Fruit fly (Drosophila melanogaster) whole organism, embryonic: ENCODE measurements around the gene CG10226.

Source experiments
- Antp ChIP-seq: fragments of 200-800 bp; sonication (Bioruptor generic); optimal IDR thresholded peaks from 3 replicates; lab custom pipeline; 2016; ENCODE audit warnings: missing biosample characterization, missing genetic modification characterization
- B-H2 ChIP-seq: fragments of 200-800 bp; sonication (Bioruptor generic); optimal IDR thresholded peaks from 2 replicates; lab custom pipeline; 2018; ENCODE audit warnings: missing biosample characterization, mild to moderate bottlenecking, missing genetic modification characterization
- BtbVII ChIP-seq: fragments of 200-800 bp; sonication (Bioruptor generic); optimal IDR thresholded peaks from 3 replicates; lab custom pipeline; 2017; ENCODE audit warnings: missing biosample characterization, mild to moderate bottlenecking, missing genetic modification characterization
- CG10431 ChIP-seq: fragments of 200-800 bp; sonication (Bioruptor generic); optimal IDR thresholded peaks from 3 replicates; lab custom pipeline; 2018; ENCODE audit warnings: missing biosample characterization, mild to moderate bottlenecking, missing genetic modification characterization
- CG10654 ChIP-seq: fragments of 200-800 bp; sonication (Bioruptor generic); optimal IDR thresholded peaks from 2 replicates; lab custom pipeline; 2016; ENCODE audit warnings: missing biosample characterization, missing genetic modification characterization
- CG11398 ChIP-seq: fragments of 200-800 bp; sonication (Bioruptor generic); optimal IDR thresholded peaks from 2 replicates; lab custom pipeline; 2016; ENCODE audit warnings: missing biosample characterization, missing genetic modification characterization
- CG11560 ChIP-seq: fragments of 200-800 bp; sonication (Bioruptor generic); IDR thresholded peaks from 3 replicates; pipeline ENCODE4 v1.3.6; 2022; ENCODE audit warnings: missing biosample characterization, missing genetic modification characterization
- CG14050 ChIP-seq: fragments of 200-800 bp; sonication (Bioruptor generic); IDR thresholded peaks from 3 replicates; pipeline ENCODE4 v1.3.6; 2022; ENCODE audit warnings: missing biosample characterization, missing genetic modification characterization
- CG14667 ChIP-seq: fragments of 200-800 bp; sonication (Bioruptor generic); IDR thresholded peaks from 2 replicates; pipeline ENCODE4 v1.3.6; 2022; ENCODE audit warnings: missing biosample characterization, missing genetic modification characterization
- CG15269 ChIP-seq: fragments of 200-800 bp; sonication (Bioruptor generic); optimal IDR thresholded peaks from 2 replicates; lab custom pipeline; 2018; ENCODE audit warnings: missing biosample characterization, mild to moderate bottlenecking, missing genetic modification characterization, moderate library complexity
- CG15514 ChIP-seq: fragments of 200-800 bp; sonication (Bioruptor generic); optimal IDR thresholded peaks from 3 replicates; lab custom pipeline; 2017; ENCODE audit warnings: missing biosample characterization, missing genetic modification characterization, mild to moderate bottlenecking, moderate library complexity, missing genetic modification reagents
- CG1603 ChIP-seq: fragments of 200-800 bp; sonication (Bioruptor generic); optimal IDR thresholded peaks from 2 replicates; lab custom pipeline; 2019; ENCODE audit warnings: missing biosample characterization, mild to moderate bottlenecking, missing genetic modification characterization, moderate library complexity
- CG17361 ChIP-seq: fragments of 200-800 bp; sonication (Bioruptor generic); IDR thresholded peaks from 3 replicates; pipeline ENCODE4 v1.3.6; 2022; ENCODE audit warnings: missing biosample characterization, missing genetic modification characterization
- CG17829 ChIP-seq: fragments of 200-800 bp; optimal IDR thresholded peaks from 2 replicates; lab custom pipeline; 2019; ENCODE audit warnings: missing biosample characterization, mild to moderate bottlenecking, missing genetic modification characterization, moderate library complexity
- CG18619 ChIP-seq: fragments of 200-800 bp; sonication (Bioruptor generic); optimal IDR thresholded peaks from 3 replicates; lab custom pipeline; 2017; ENCODE audit warnings: missing biosample characterization, mild to moderate bottlenecking, missing genetic modification characterization
- CG18764 ChIP-seq: fragments of 200-800 bp; sonication (Bioruptor generic); optimal IDR thresholded peaks from 3 replicates; lab custom pipeline; 2016; ENCODE audit warnings: missing biosample characterization, missing genetic modification characterization
- CG2202 ChIP-seq: fragments of 200-800 bp; sonication (Bioruptor generic); optimal IDR thresholded peaks from 2 replicates; lab custom pipeline; 2018; ENCODE audit warnings: missing biosample characterization, mild to moderate bottlenecking, missing genetic modification characterization
- CG31365 ChIP-seq: fragments of 200-800 bp; sonication (Bioruptor generic); optimal IDR thresholded peaks from 2 replicates; lab custom pipeline; 2018; ENCODE audit warnings: missing biosample characterization, mild to moderate bottlenecking, missing genetic modification characterization
- CG3847 ChIP-seq: fragments of 200-800 bp; sonication (Bioruptor generic); IDR thresholded peaks from 2 replicates; pipeline ENCODE4 v1.3.6; 2022; ENCODE audit warnings: missing biosample characterization, missing genetic modification characterization
- CG5245 ChIP-seq: fragments of 200-800 bp; sonication (Bioruptor generic); optimal IDR thresholded peaks from 3 replicates; lab custom pipeline; 2016; ENCODE audit warnings: missing biosample characterization, missing genetic modification characterization
- CG7745 ChIP-seq: fragments of 200-800 bp; sonication (Bioruptor generic); optimal IDR thresholded peaks from 2 replicates; lab custom pipeline; 2018; ENCODE audit warnings: missing biosample characterization, mild to moderate bottlenecking, missing genetic modification characterization, moderate library complexity
- CG8089 ChIP-seq: fragments of 200-800 bp; sonication (Bioruptor generic); optimal IDR thresholded peaks from 3 replicates; lab custom pipeline; 2016; ENCODE audit warnings: missing biosample characterization, missing genetic modification characterization
- CG8924 ChIP-seq: fragments of 200-800 bp; optimal IDR thresholded peaks from 3 replicates; lab custom pipeline; 2019; ENCODE audit warnings: missing biosample characterization, mild to moderate bottlenecking, missing genetic modification characterization, moderate library complexity
- CG8944 ChIP-seq: fragments of 200-800 bp; sonication (Bioruptor generic); optimal IDR thresholded peaks from 3 replicates; lab custom pipeline; 2016; ENCODE audit warnings: missing biosample characterization, missing genetic modification characterization
- CG9437 ChIP-seq: fragments of 200-800 bp; sonication (Bioruptor generic); optimal IDR thresholded peaks from 2 replicates; lab custom pipeline; 2018; ENCODE audit warnings: missing biosample characterization, mild to moderate bottlenecking, missing genetic modification characterization
- CG9817 ChIP-seq: fragments of 200-800 bp; sonication (Bioruptor generic); optimal IDR thresholded peaks from 2 replicates; lab custom pipeline; 2018; ENCODE audit warnings: missing biosample characterization, mild to moderate bottlenecking, missing genetic modification characterization, moderate library complexity
- Doc2 ChIP-seq: fragments of 200-800 bp; sonication (Bioruptor generic); IDR thresholded peaks from 2 replicates; pipeline ENCODE4 v1.3.6; 2022; ENCODE audit warnings: missing biosample characterization, missing genetic modification characterization
- Gug ChIP-seq: fragments of 200-800 bp; sonication (Bioruptor generic); IDR thresholded peaks from 4 replicates; pipeline ENCODE4 v1.3.6; 2022; ENCODE audit warnings: missing biosample characterization, missing genetic modification characterization
- Kr ChIP-seq: fragments of 200-800 bp; sonication (Bioruptor generic); optimal IDR thresholded peaks from 2 replicates; lab custom pipeline; 2017; ENCODE audit warnings: missing biosample characterization, mild to moderate bottlenecking, missing genetic modification characterization
- NfI ChIP-seq: fragments of 200-800 bp; sonication (Bioruptor generic); optimal IDR thresholded peaks from 3 replicates; lab custom pipeline; 2018; ENCODE audit warnings: missing biosample characterization, mild to moderate bottlenecking, missing genetic modification characterization, moderate library complexity
- Optix ChIP-seq: fragments of 200-800 bp; sonication (Bioruptor generic); IDR thresholded peaks from 3 replicates; pipeline ENCODE4 v1.3.6; 2022; ENCODE audit warnings: missing biosample characterization, missing genetic modification characterization
- Poxn ChIP-seq: fragments of 200-800 bp; sonication (Bioruptor generic); IDR thresholded peaks from 2 replicates; pipeline ENCODE4 v1.3.6; 2022; ENCODE audit warnings: missing biosample characterization, missing genetic modification characterization
- Rx ChIP-seq: fragments of 200-800 bp; sonication (Bioruptor generic); IDR thresholded peaks from 2 replicates; pipeline ENCODE4 v1.3.6; 2022; ENCODE audit warnings: missing biosample characterization, missing genetic modification characterization
- Six4 ChIP-seq: fragments of 200-800 bp; sonication (Bioruptor generic); optimal IDR thresholded peaks from 2 replicates; lab custom pipeline; 2016; ENCODE audit warnings: missing biosample characterization, missing genetic modification characterization
- TFAM ChIP-seq: fragments of 200-800 bp; sonication (Bioruptor generic); optimal IDR thresholded peaks from 2 replicates; lab custom pipeline; 2017; ENCODE audit warnings: missing biosample characterization, missing genetic modification characterization, inconsistent platforms
- Usf ChIP-seq: fragments of 200-800 bp; sonication (Bioruptor generic); optimal IDR thresholded peaks from 2 replicates; lab custom pipeline; 2017; ENCODE audit warnings: missing genotype, missing biosample characterization, missing genetic modification characterization
- aop ChIP-seq: fragments of 200-800 bp; sonication (Bioruptor generic); IDR thresholded peaks from 2 replicates; pipeline ENCODE4 v1.3.6; 2022; ENCODE audit warnings: missing biosample characterization, missing genetic modification characterization
- caup ChIP-seq: fragments of 200-800 bp; sonication (Bioruptor generic); optimal IDR thresholded peaks from 3 replicates; lab custom pipeline; 2017; ENCODE audit warnings: missing biosample characterization, mild to moderate bottlenecking, missing genetic modification characterization, moderate library complexity; ENCODE audit not compliant: severe bottlenecking
- danr ChIP-seq: fragments of 200-800 bp; sonication (Bioruptor generic); IDR thresholded peaks from 2 replicates; pipeline ENCODE4 v1.3.6; 2022; ENCODE audit warnings: missing biosample characterization, missing genetic modification characterization
- dimm ChIP-seq: fragments of 200-800 bp; sonication (Bioruptor generic); IDR thresholded peaks from 2 replicates; pipeline ENCODE4 v1.3.6; 2022; ENCODE audit warnings: missing biosample characterization, missing genetic modification characterization
- esg ChIP-seq: fragments of 200-800 bp; sonication (Bioruptor generic); conservative IDR thresholded peaks from 2 replicates; pipeline ENCODE4 v1.3.6; 2022; ENCODE audit warnings: missing biosample characterization, missing genetic modification characterization
- gsb ChIP-seq: fragments of 200-800 bp; sonication (Bioruptor generic); IDR thresholded peaks from 2 replicates; pipeline ENCODE4 v1.3.6; 2022; ENCODE audit warnings: missing biosample characterization, missing genetic modification characterization
- gsb-n ChIP-seq: fragments of 200-800 bp; sonication (Bioruptor generic); optimal IDR thresholded peaks from 3 replicates; lab custom pipeline; 2018; ENCODE audit warnings: missing biosample characterization, mild to moderate bottlenecking, missing genetic modification characterization
- hth ChIP-seq: fragments of >200 bp; optimal IDR thresholded peaks from 2 replicates; lab custom pipeline; 2017; ENCODE audit warnings: inconsistent platforms
- jumu ChIP-seq: fragments of 200-800 bp; sonication (Bioruptor generic); optimal IDR thresholded peaks from 3 replicates; lab custom pipeline; 2016; ENCODE audit warnings: missing biosample characterization, missing genetic modification characterization
- nerfin-1 ChIP-seq: fragments of 200-800 bp; sonication (Bioruptor generic); optimal IDR thresholded peaks from 3 replicates; lab custom pipeline; 2019; ENCODE audit warnings: missing biosample characterization, mild to moderate bottlenecking, missing genetic modification characterization, moderate library complexity
- sima ChIP-seq: fragments of 200-800 bp; sonication (Bioruptor generic); optimal IDR thresholded peaks from 2 replicates; lab custom pipeline; 2016; ENCODE audit warnings: missing biosample characterization, missing genetic modification characterization
- stc ChIP-seq: fragments of 200-800 bp; sonication (Bioruptor generic); IDR thresholded peaks from 2 replicates; pipeline ENCODE4 v1.3.6; 2022; ENCODE audit warnings: missing biosample characterization, missing genetic modification characterization
- wdn ChIP-seq: fragments of 200-800 bp; sonication (Bioruptor generic); IDR thresholded peaks from 2 replicates; pipeline ENCODE4 v1.3.6; 2022; ENCODE audit warnings: missing biosample characterization, missing genetic modification characterization
- zen2 ChIP-seq: fragments of 200-800 bp; sonication (Bioruptor generic); IDR thresholded peaks from 3 replicates; pipeline ENCODE4 v1.3.6; 2022; ENCODE audit warnings: missing biosample characterization, missing genetic modification characterization; ENCODE audit not compliant: partially characterized antibody

CG10226 gene

dm6 chr3L:6263896-6264841 lies 24.3 kb upstream of the CG10226 start (continued):
- TF ChIP-seq NfI (peak; percentile 58), CG17361 (GFP tag; lab: Robert Waterston, UW) (peak; percentile 55; the same call in 2 of the 3 replicates), zen2 (no peak), Gug (0 out of 4 replicates have a peak, but pooled peaks have one; percentile 21), CG18764 (GFP tag; lab: Kevin White, UChicago) (no peak), Optix (GFP tag; lab: Robert Waterston, UW) (no peak), CG15269 (tag; lab: Kevin White, UChicago) (peak; percentile 42), CG9437 (GFP tag; lab: Kevin White, UChicago) (no peak), Kr (GFP tag; lab: Kevin White, UChicago) (no peak), Usf (GFP tag; lab: Kevin White, UChicago) (peak; percentile 11), B-H2 (GFP tag; lab: Kevin White, UChicago) (peak; percentile 14), CG11398 (no peak), gsb-n (tag; lab: Kevin White, UChicago) (peak; percentile 3), nerfin-1 (tag; lab: Kevin White, UChicago) (no peak), dimm (GFP tag; lab: Robert Waterston, UW) (no peak), TFAM (no peak), CG8944 (peak; percentile 59), CG1603 (peak; percentile 51), CG5245 (GFP tag; lab: Kevin White, UChicago) (no peak), BtbVII (GFP tag; lab: Kevin White, UChicago) (no peak), wdn (GFP tag; lab: Robert Waterston, UW) (no peak), CG2202 (tag; lab: Kevin White, UChicago) (no peak), Six4 (GFP tag; lab: Kevin White, UChicago) (no peak), sima (GFP tag; lab: Kevin White, UChicago) (no peak), CG3847 (peak; percentile 58), caup (GFP tag; lab: Kevin White, UChicago) (peak; percentile 34), CG31365 (no peak), Rx (GFP tag; lab: Robert Waterston, UW) (peak; percentile 25; the same call in 1 of the 2 replicates), hth (no peak), aop (GFP tag; lab: Robert Waterston, UW) (no peak), Poxn (no peak), CG8089 (GFP tag; lab: Kevin White, UChicago) (no peak), danr (GFP tag; lab: Robert Waterston, UW) (no peak), CG8924 (tag; lab: Kevin White, UChicago) (peak; percentile 4), esg (GFP tag; lab: Robert Waterston, UW) (no peak), jumu (GFP tag; lab: Kevin White, UChicago) (no peak), CG18619 (GFP tag; lab: Kevin White, UChicago) (no peak), CG10431 (GFP tag; lab: Kevin White, UChicago) (no peak), CG15514 (GFP tag; lab: Kevin White, UChicago) (peak; percentile 1), CG14667 (GFP tag; lab: Robert Waterston, UW) (peak; percentile 9; the same call in 1 of the 2 replicates), stc (GFP tag; lab: Robert Waterston, UW) (no peak), Antp (GFP tag; lab: Kevin White, UChicago) (peak; percentile 17), CG7745 (tag; lab: Kevin White, UChicago) (no peak), CG10654 (no peak), Doc2 (GFP tag; lab: Robert Waterston, UW) (no peak), gsb (no peak), CG11560 (no peak), CG17829 (tag; lab: Kevin White, UChicago) (peak; percentile 69), CG9817 (peak; percentile 59), CG14050 (GFP tag; lab: Robert Waterston, UW) (no peak)
